Worm (Caenorhabditis elegans) whole organism, L4/young adult: ENCODE measurements around the gene Y116A8C.33.

Experiments
- W03F9.2 ChIP-seq: fragments of 150-350 bp; optimal IDR thresholded peaks from 2 replicates; lab custom pipeline; 2014; ENCODE audit warnings: missing biosample characterization, missing genetic modification characterization
- dao-5 ChIP-seq: sonication (generic microtip); optimal IDR thresholded peaks from 2 replicates; lab custom pipeline; 2016; ENCODE audit warnings: missing genotype, missing genetic modification characterization, moderate library complexity, missing compliant biosample characterization
- him-1 ChIP-seq: sonication (generic microtip); optimal IDR thresholded peaks from 2 replicates; lab custom pipeline; 2016; ENCODE audit warnings: missing genotype, missing genetic modification reagents, missing genetic modification characterization, missing compliant biosample characterization

DNA sequence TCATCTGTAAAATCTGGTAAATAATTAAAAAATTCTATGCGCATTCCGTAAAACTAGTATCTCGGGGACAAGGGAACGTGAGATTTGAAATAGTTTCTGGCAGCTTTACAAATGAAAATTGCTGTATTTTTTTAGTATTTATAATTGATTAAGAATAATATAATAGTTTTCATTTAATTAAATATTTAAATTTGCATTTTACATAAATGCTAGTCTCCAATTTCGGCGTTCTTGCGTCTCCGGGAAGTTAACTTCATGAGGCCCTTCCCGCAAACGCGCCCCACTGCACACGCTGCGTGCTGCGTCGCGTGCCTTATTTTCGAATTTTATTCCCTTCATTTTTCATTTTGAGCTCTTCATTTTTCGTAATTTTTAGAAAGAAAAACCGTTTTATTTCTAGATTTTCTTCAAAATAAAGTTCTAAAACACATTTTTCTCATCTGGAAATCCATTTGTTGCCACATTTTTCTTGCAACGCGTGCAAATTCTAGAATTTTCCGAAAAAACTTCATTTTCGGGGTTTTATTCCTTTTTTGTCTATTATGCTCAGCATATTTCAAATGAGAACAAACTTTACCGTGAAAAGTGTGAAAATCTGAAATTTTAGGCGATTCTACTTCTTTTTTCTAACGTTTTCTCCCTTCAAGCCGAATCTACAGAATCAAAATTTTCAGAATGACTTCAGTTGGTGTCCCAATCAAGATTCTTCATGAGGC, 24.4 kb upstream of the Y116A8C.33 start, which contains the start of the genes snx-13 and snr-1:
- TF ChIP-seq W03F9.2 (peak; percentile 89), dao-5 (tag; lab: Kevin White, UChicago) (peak; percentile 31), him-1 (tag; lab: Kevin White, UChicago) (peak; percentile 39)
